Fruit fly (Drosophila melanogaster) whole organism, pupa: ENCODE data around the gene kay.
A peak's percentile ranks its signal among the peaks of the same experiment; 100 is the strongest.

Source experiments
- CG13204 ChIP-seq: fragments of 200-800 bp; sonication (Bioruptor generic); optimal IDR thresholded peaks from 2 replicates; lab custom pipeline; 2018; ENCODE audit warnings: missing biosample characterization, mild to moderate bottlenecking, missing genetic modification characterization, moderate library complexity
- CG15710 ChIP-seq: fragments of 200-800 bp; sonication (Bioruptor generic); optimal IDR thresholded peaks from 2 replicates; lab custom pipeline; 2018; ENCODE audit warnings: missing biosample characterization, mild to moderate bottlenecking, missing genetic modification characterization, moderate library complexity
- CG32121 ChIP-seq: fragments of 200-800 bp; sonication (Bioruptor generic); IDR thresholded peaks from 2 replicates; pipeline ENCODE4 v1.3.6; 2022; ENCODE audit warnings: missing biosample characterization, missing genetic modification characterization
- CG34367 ChIP-seq: fragments of 200-800 bp; sonication (Bioruptor generic); optimal IDR thresholded peaks from 2 replicates; lab custom pipeline; 2018; ENCODE audit warnings: missing biosample characterization, mild to moderate bottlenecking, missing genetic modification characterization
- CG4496 ChIP-seq: fragments of 200-800 bp; sonication (Bioruptor generic); IDR thresholded peaks from 3 replicates; pipeline ENCODE4 v1.3.6; 2022; ENCODE audit warnings: missing biosample characterization, missing genetic modification characterization
- CG8159 ChIP-seq: fragments of 200-800 bp; sonication (Bioruptor generic); optimal IDR thresholded peaks from 3 replicates; lab custom pipeline; 2018; ENCODE audit warnings: missing biosample characterization, mild to moderate bottlenecking, missing genetic modification characterization, moderate library complexity
- CG9948 ChIP-seq: fragments of 200-800 bp; sonication (Bioruptor generic); optimal IDR thresholded peaks from 2 replicates; lab custom pipeline; 2018; ENCODE audit warnings: missing biosample characterization, mild to moderate bottlenecking, missing genetic modification characterization, moderate library complexity
- D1 ChIP-seq: fragments of 200-800 bp; sonication (Bioruptor generic); optimal IDR thresholded peaks from 2 replicates; lab custom pipeline; 2018; ENCODE audit warnings: missing biosample characterization, mild to moderate bottlenecking, missing genetic modification characterization, moderate library complexity
- EcR ChIP-seq: fragments of 200-800 bp; sonication (Bioruptor generic); optimal IDR thresholded peaks from 3 replicates; lab custom pipeline; 2019; ENCODE audit warnings: missing biosample characterization, missing genetic modification characterization, mild to moderate bottlenecking, moderate library complexity, missing genetic modification reagents
- Ets98B ChIP-seq: fragments of 200-800 bp; sonication (Bioruptor generic); IDR thresholded peaks from 2 replicates; pipeline ENCODE4 v1.3.6; 2022; ENCODE audit warnings: missing biosample characterization, missing genetic modification characterization
- Pif1B ChIP-seq: fragments of 200-800 bp; sonication (Bioruptor generic); optimal IDR thresholded peaks from 3 replicates; lab custom pipeline; 2016; ENCODE audit warnings: missing biosample characterization, missing genetic modification characterization
- Snoo ChIP-seq: fragments of 200-800 bp; sonication (Bioruptor generic); optimal IDR thresholded peaks from 3 replicates; lab custom pipeline; 2017; ENCODE audit warnings: missing biosample characterization, mild to moderate bottlenecking, missing genetic modification characterization, inconsistent platforms
- fd96Ca ChIP-seq: fragments of 200-800 bp; sonication (Bioruptor generic); IDR thresholded peaks from 3 replicates; pipeline ENCODE4 v1.3.6; 2022; ENCODE audit warnings: missing biosample characterization, missing genetic modification characterization

- 0 out of 3 replicates have a peak, but pooled peaks have one; percentile 27 for TF ChIP-seq CG4496
- no peak for TF ChIP-seq CG32121 (GFP tag; lab: Robert Waterston, UW)
- no peak for TF ChIP-seq EcR (GFP tag; lab: Kevin White, UChicago)
- no peak for TF ChIP-seq fd96Ca (GFP tag; lab: Robert Waterston, UW)
- TF ChIP-seq CG34367 (tag; lab: Kevin White, UChicago) = no peak
- no peak for TF ChIP-seq CG13204 (GFP tag; lab: Kevin White, UChicago)
- TF ChIP-seq Snoo (tag; lab: Kevin White, UChicago) = peak; percentile 39
- no peak for TF ChIP-seq Pif1B (GFP tag; lab: Kevin White, UChicago)
- TF ChIP-seq CG8159 = no peak
- TF ChIP-seq CG15710 = peak; percentile 45
- no peak for TF ChIP-seq Ets98B (GFP tag; lab: Robert Waterston, UW)
- TF ChIP-seq CG9948 (tag; lab: Kevin White, UChicago) = no peak
- TF ChIP-seq D1 (tag; lab: Kevin White, UChicago) = no peak
These were observed 17.0 kb upstream of the kay start, which contains the start of the genes ATPsyngamma and yata for dm6 chr3R:29748591-29749303.
